Worm (Caenorhabditis elegans) whole organism, late embryonic: ENCODE measurements around the gene ttbk-7.

ENCODE experiments used
- F13H6.1 ChIP-seq: sonication (generic microtip); optimal IDR thresholded peaks from 2 replicates; lab custom pipeline; 2016; ENCODE audit warnings: missing genetic modification characterization, missing compliant biosample characterization
- ahr-1 ChIP-seq: sonication (generic microtip); optimal IDR thresholded peaks from 2 replicates; lab custom pipeline; 2016; ENCODE audit warnings: missing genetic modification characterization, missing compliant biosample characterization
- ama-1 ChIP-seq: fragments of 150-350 bp; optimal IDR thresholded peaks from 2 replicates; lab custom pipeline; 2014
- ceh-18 ChIP-seq: sonication (generic microtip); optimal IDR thresholded peaks from 2 replicates; lab custom pipeline; 2016; ENCODE audit warnings: missing genetic modification characterization, missing compliant biosample characterization
- ceh-48 ChIP-seq: sonication (generic microtip); optimal IDR thresholded peaks from 2 replicates; lab custom pipeline; 2016; ENCODE audit warnings: missing genetic modification characterization, inconsistent platforms, missing compliant biosample characterization
- dmd-4 ChIP-seq: sonication (generic microtip); optimal IDR thresholded peaks from 2 replicates; lab custom pipeline; 2016; ENCODE audit warnings: borderline replicate concordance, missing genetic modification characterization, missing compliant biosample characterization
- hlh-30 ChIP-seq: sonication (generic microtip); optimal IDR thresholded peaks from 2 replicates; lab custom pipeline; 2017; ENCODE audit warnings: antibody characterized with exemption, missing genetic modification characterization, missing compliant biosample characterization; ENCODE audit not compliant: insufficient read depth
- pat-9 ChIP-seq: fragments of 200-800 bp; sonication (Bioruptor generic); optimal IDR thresholded peaks from 2 replicates; lab custom pipeline; 2018; ENCODE audit warnings: mild to moderate bottlenecking, missing genetic modification characterization, moderate library complexity, missing compliant biosample characterization
- pha-4 ChIP-seq: fragments of 150-350 bp; optimal IDR thresholded peaks from 2 replicates; lab custom pipeline; 2018; ENCODE audit warnings: missing biosample characterization, missing genetic modification reagents, missing genetic modification characterization
- pqm-1 ChIP-seq: sonication (generic microtip); optimal IDR thresholded peaks from 2 replicates; lab custom pipeline; 2016; ENCODE audit warnings: missing genetic modification characterization, missing compliant biosample characterization
- sox-4 ChIP-seq: sonication (generic microtip); optimal IDR thresholded peaks from 2 replicates; lab custom pipeline; 2017; ENCODE audit warnings: mild to moderate bottlenecking, missing genetic modification characterization, inconsistent platforms, missing compliant biosample characterization
- unc-86 ChIP-seq: sonication (generic microtip); optimal IDR thresholded peaks from 2 replicates; lab custom pipeline; 2016; ENCODE audit warnings: missing genetic modification characterization, missing compliant biosample characterization

- TF ChIP-seq ama-1 (no peak), ceh-48 (tag; lab: Kevin White, UChicago) (no peak), pqm-1 (tag; lab: Kevin White, UChicago) (no peak), unc-86 (tag; lab: Kevin White, UChicago) (no peak), ahr-1 (no peak), pat-9 (tag; lab: Kevin White, UChicago) (no peak), ceh-18 (tag; lab: Kevin White, UChicago) (no peak), hlh-30 (tag; lab: Kevin White, UChicago) (no peak), sox-4 (tag; lab: Kevin White, UChicago) (no peak), F13H6.1 (tag; lab: Kevin White, UChicago) (no peak), dmd-4 (tag; lab: Kevin White, UChicago) (no peak), pha-4 (tag; lab: Kevin White, UChicago) (no peak)
Observed at ce11 chrV:12897338-12897737, 1.7 kb upstream of the ttbk-7 start.
